Fruit fly (Drosophila melanogaster): ENCODE data around the gene Glyat.
A peak's percentile ranks its signal among the peaks of the same experiment; 100 is the strongest.

The Glyat gene

DNA sequence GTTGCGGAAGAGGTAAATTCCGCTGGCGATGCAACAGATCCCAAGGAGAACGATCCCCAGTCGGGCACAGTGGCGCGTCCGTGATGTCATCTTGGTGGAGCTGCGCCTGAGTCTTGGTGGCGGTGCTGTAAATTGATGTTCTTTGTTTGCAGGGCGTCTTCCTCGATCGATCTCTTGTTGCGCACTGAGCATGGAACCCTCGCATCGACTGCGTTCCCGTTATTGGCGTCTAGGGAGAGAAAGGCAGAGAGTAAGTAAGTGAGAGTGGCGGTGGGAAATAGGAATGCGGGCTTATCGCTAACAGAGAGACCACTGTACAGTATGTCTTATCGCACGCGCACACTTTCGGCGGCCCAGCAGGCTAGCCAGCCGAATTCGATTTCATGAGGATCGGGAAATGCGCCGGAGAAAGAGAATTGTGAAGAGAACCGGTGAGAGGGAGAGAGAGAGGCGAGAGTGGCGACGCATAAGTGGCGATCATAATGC, 19.0 kb downstream of the Glyat start:
- TF ChIP-seq fd96Ca (GFP tag; IDR thresholded peaks at IDR 0.05) (0 out of 3 replicates have a peak, but pooled peaks have one; percentile 5), gl (tag; optimal IDR thresholded peaks at IDR 0.05) (no peak), EcR (GFP tag; optimal IDR thresholded peaks at IDR 0.05) (peak; percentile 26), Ets98B (GFP tag; IDR thresholded peaks at IDR 0.05) (peak; percentile 9; the same call in 1 of the 2 replicates), CG9948 (tag; optimal IDR thresholded peaks at IDR 0.05) (no peak), CG14655 (GFP tag; optimal IDR thresholded peaks at IDR 0.05) (no peak), CG10348 (GFP tag; IDR thresholded peaks at IDR 0.05) (no peak), CG32121 (GFP tag; IDR thresholded peaks at IDR 0.05) (peak; percentile 15; the same call in 1 of the 2 replicates), CG12605 (GFP tag; IDR thresholded peaks at IDR 0.05) (no peak), CG8301 (tag; optimal IDR thresholded peaks at IDR 0.05) (no peak), Pif1B (GFP tag; optimal IDR thresholded peaks at IDR 0.05) (no peak), CG4496 (GFP tag; IDR thresholded peaks at IDR 0.05) (peak; percentile 64; the same call in 1 of the 3 replicates), CG34367 (tag; optimal IDR thresholded peaks at IDR 0.05) (no peak)

DNA sequence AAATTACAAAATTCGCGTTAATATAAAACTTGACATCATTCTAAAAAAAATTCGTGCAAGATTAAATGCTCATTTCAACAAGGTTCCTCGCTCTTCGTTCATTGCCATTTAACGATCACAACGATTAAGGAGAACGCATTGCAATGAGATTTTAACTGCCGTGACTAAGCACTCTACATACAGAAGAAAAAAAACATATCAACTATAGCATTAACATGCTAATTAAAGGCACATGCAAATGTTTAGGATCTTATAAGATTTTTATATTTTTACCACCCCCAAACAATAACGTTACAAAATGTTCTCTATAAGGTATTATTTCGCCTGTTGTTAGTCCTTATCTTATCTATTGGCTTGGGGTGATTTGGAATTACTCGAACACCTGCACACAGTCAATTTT, 19.7 kb downstream of the Glyat start:
- TF ChIP-seq CG8301 (tag; optimal IDR thresholded peaks at IDR 0.05), result no peak
- no peak for TF ChIP-seq CG12605 (GFP tag; IDR thresholded peaks at IDR 0.05)
- no peak for TF ChIP-seq CG32121 (GFP tag; IDR thresholded peaks at IDR 0.05)
- no peak for TF ChIP-seq rn (GFP tag; IDR thresholded peaks at IDR 0.05)
- no peak for TF ChIP-seq CG13204 (GFP tag; optimal IDR thresholded peaks at IDR 0.05)
- TF ChIP-seq CG15710 (tag; optimal IDR thresholded peaks at IDR 0.05), result no peak
- no peak for TF ChIP-seq Pif1A (GFP tag; optimal IDR thresholded peaks at IDR 0.05)

DNA sequence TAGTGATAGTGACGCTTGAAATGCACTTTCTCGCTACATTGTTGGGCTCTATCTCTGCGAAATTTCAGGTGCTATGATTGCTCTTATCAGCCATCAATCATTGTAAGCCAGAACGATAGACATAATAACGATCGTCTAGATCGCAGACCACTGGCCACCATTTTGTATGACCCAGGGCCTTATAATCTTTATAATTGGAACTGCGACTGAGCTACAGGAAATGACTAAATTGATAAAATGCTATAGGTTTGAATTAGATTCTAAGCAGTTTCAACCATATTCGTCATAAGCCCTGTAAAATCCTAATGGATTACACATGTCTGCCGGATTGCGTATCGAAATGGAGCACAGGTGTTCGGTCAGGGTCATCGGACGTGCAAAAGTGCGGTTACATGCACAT, 20.6 kb downstream of the Glyat start:
- TF ChIP-seq D1 (tag; optimal IDR thresholded peaks at IDR 0.05) (no peak), Snoo (tag; optimal IDR thresholded peaks at IDR 0.05) (no peak), CG8159 (tag; optimal IDR thresholded peaks at IDR 0.05) (no peak), CG34367 (tag; optimal IDR thresholded peaks at IDR 0.05) (no peak), CG17806 (tag; optimal IDR thresholded peaks at IDR 0.05) (no peak), CG8301 (tag; optimal IDR thresholded peaks at IDR 0.05) (no peak)

DNA sequence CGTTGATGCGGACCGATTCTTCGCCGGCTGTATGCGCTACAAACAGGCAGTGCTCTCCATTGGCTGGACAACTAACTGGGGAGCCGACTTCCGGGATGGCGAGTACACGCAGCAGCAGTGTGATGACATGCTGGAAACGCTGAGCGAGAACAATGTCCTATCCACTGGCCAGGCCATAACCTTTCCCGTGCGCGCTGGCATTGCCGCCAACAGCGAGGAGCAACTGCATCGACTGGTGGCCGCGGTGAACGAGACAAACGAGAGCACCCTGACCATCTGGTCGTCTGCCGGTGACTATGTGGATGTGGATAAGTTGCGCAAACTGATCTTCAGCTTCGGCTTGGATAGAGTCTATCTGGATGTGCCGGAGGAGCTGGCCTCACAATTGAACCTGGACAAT, 24.2 kb downstream of the Glyat start:
- no peak for TF ChIP-seq CG9948 (tag; optimal IDR thresholded peaks at IDR 0.05)
- TF ChIP-seq CG8159 (tag; optimal IDR thresholded peaks at IDR 0.05), result no peak
- TF ChIP-seq Pif1A (GFP tag; optimal IDR thresholded peaks at IDR 0.05), result no peak
- TF ChIP-seq Snoo (tag; optimal IDR thresholded peaks at IDR 0.05), result no peak
- no peak for TF ChIP-seq rn (GFP tag; IDR thresholded peaks at IDR 0.05)

DNA sequence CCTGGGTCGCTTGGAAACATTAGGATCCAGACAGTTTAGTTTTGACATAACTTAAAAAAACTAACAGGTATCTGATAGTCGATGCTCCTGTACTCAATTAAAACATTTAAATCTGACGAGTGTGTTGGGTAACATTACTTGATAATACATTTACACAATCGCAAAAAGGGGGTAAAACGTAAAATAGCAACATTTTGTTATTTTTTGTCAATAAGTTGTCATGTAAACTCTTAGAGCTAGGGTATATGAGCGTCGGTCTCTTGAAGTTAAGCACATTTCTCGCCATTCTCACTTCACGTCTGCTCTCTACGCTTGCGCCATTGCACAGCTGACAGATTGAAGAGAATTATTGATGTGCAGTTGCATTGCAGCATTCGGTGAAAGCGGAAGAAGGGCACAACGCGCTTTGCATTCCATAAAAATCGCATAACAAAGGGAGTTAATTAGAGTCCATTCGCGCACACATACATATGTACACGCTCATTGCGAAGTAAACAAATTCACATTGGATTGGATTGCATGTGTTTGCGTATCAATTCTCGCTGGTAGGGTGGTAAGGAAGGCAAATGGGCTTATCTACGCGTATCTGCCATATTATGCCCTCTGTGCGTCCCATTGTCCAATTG, 25.4 kb downstream of the Glyat start:
- 0 out of 2 replicates have a peak, but pooled peaks have one; percentile 24 for TF ChIP-seq rn (GFP tag; IDR thresholded peaks at IDR 0.05)
- no peak for TF ChIP-seq D1 (tag; optimal IDR thresholded peaks at IDR 0.05)
- TF ChIP-seq gl (tag; optimal IDR thresholded peaks at IDR 0.05), result no peak
- TF ChIP-seq CG4496 (GFP tag; IDR thresholded peaks at IDR 0.05), result peak; percentile 78; the same call in 2 of the 3 replicates
- TF ChIP-seq CG8159 (tag; optimal IDR thresholded peaks at IDR 0.05), result peak; percentile 62
- peak; percentile 29; the same call in 1 of the 2 replicates for TF ChIP-seq Ets98B (GFP tag; IDR thresholded peaks at IDR 0.05)
- peak; percentile 35 for TF ChIP-seq CG9948 (tag; optimal IDR thresholded peaks at IDR 0.05)
- TF ChIP-seq fd96Ca (GFP tag; IDR thresholded peaks at IDR 0.05), result peak; percentile 58; the same call in 1 of the 3 replicates
- TF ChIP-seq CG12605 (GFP tag; IDR thresholded peaks at IDR 0.05), result 0 out of 2 replicates have a peak, but pooled peaks have one; percentile 35
- peak; percentile 4 for TF ChIP-seq CG13204 (GFP tag; optimal IDR thresholded peaks at IDR 0.05)
- peak; percentile 57 for TF ChIP-seq CG8301 (tag; optimal IDR thresholded peaks at IDR 0.05)
- TF ChIP-seq Pif1A (GFP tag; optimal IDR thresholded peaks at IDR 0.05), result peak; percentile 68
- TF ChIP-seq CG14655 (GFP tag; optimal IDR thresholded peaks at IDR 0.05), result peak; percentile 67
- TF ChIP-seq EcR (GFP tag; optimal IDR thresholded peaks at IDR 0.05), result peak; percentile 55
- peak; percentile 30 for TF ChIP-seq CG17806 (tag; optimal IDR thresholded peaks at IDR 0.05)
- no peak for TF ChIP-seq CG10348 (GFP tag; IDR thresholded peaks at IDR 0.05)
- TF ChIP-seq Pif1B (GFP tag; optimal IDR thresholded peaks at IDR 0.05), result peak; percentile 66
- TF ChIP-seq CG15710 (tag; optimal IDR thresholded peaks at IDR 0.05), result peak; percentile 30
- no peak for TF ChIP-seq CG34367 (tag; optimal IDR thresholded peaks at IDR 0.05)
- peak; percentile 55 for TF ChIP-seq Snoo (tag; optimal IDR thresholded peaks at IDR 0.05)
- peak; percentile 56; the same call in 1 of the 2 replicates for TF ChIP-seq CG32121 (GFP tag; IDR thresholded peaks at IDR 0.05)

DNA sequence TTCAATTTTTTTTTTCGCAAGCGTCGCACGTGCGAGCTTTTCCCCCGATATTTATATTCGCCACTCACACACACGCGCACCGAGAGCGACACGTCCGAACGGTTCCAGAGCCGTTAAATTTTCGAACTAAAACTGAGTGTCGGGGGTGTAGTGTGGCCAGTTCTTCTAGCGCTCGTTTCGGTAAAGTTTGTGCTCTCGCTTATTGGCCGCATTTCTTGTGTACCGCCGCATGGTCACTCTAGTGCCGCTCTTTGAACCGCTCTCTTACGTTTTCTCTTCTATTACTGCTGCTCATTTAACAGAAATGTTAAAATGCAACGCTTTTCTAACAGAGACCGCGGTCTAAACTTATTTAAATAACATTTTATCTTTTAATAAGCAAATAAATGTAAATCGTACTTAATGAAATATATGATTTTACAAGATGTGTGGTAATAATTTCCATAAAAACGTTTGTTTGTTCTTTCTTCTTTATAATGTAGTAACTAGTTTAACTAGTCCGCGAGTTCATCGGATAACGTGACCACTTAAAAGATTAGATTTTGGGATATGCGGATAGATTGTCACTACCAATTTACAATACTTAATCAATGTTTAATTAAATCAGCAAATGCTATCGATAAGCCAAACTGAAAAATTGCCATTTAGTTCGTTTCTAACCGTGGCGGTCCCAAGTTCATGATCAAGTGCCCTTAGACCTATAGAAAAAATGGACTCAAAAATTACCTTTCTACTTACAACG, 26.2 kb downstream of the Glyat start, which contains the start of gene Snoo:
TSS of gene Snoo (minus strand) at position 138 of the 742 bp plus-strand sequence.
- TF ChIP-seq CG8159 (tag; optimal IDR thresholded peaks at IDR 0.05), result no peak
- TF ChIP-seq CG17806 (tag; optimal IDR thresholded peaks at IDR 0.05), result no peak
- no peak for TF ChIP-seq Snoo (tag; optimal IDR thresholded peaks at IDR 0.05)
- 0 out of 3 replicates have a peak, but pooled peaks have one; percentile 20 for TF ChIP-seq fd96Ca (GFP tag; IDR thresholded peaks at IDR 0.05)
- no peak for TF ChIP-seq CG10348 (GFP tag; IDR thresholded peaks at IDR 0.05)
- TF ChIP-seq CG4496 (GFP tag; IDR thresholded peaks at IDR 0.05), result peak; percentile 22; the same call in 1 of the 3 replicates
- no peak for TF ChIP-seq Pif1B (GFP tag; optimal IDR thresholded peaks at IDR 0.05)
- TF ChIP-seq CG13204 (GFP tag; optimal IDR thresholded peaks at IDR 0.05), result peak; percentile 3
- TF ChIP-seq CG15710 (tag; optimal IDR thresholded peaks at IDR 0.05), result no peak
- TF ChIP-seq CG9948 (tag; optimal IDR thresholded peaks at IDR 0.05), result no peak
- TF ChIP-seq Ets98B (GFP tag; IDR thresholded peaks at IDR 0.05), result peak; percentile 30; the same call in 1 of the 2 replicates
- TF ChIP-seq CG34367 (tag; optimal IDR thresholded peaks at IDR 0.05), result no peak
- no peak for TF ChIP-seq gl (tag; optimal IDR thresholded peaks at IDR 0.05)
- peak; percentile 80 for TF ChIP-seq CG12605 (GFP tag; IDR thresholded peaks at IDR 0.05)

Data from whole organism, pupa.